Worm (Caenorhabditis elegans) whole organism, L4/young adult: ENCODE measurements around the gene F26D2.16.

Source experiments
- W03F9.2 ChIP-seq: fragments of 150-350 bp; optimal IDR thresholded peaks from 2 replicates; lab custom pipeline; 2014; ENCODE audit warnings: missing biosample characterization, missing genetic modification characterization
- dao-5 ChIP-seq: sonication (generic microtip); optimal IDR thresholded peaks from 2 replicates; lab custom pipeline; 2016; ENCODE audit warnings: missing genotype, missing genetic modification characterization, moderate library complexity, missing compliant biosample characterization

- no peak for TF ChIP-seq dao-5 (tag; lab: Kevin White, UChicago)
- TF ChIP-seq W03F9.2 (tag; lab: Kevin White, UChicago): no peak
Observed at ce11 chrV:16433471-16433870, 13.8 kb upstream of the F26D2.16 start, which contains the start of gene clec-234.
